Worm (Caenorhabditis elegans): ENCODE measurements around the gene pstk-1.

ce11 chrIII:12466310-12466709, at the start of gene pstk-1:
- TF ChIP-seq W03F9.2 (tag; optimal IDR thresholded peaks at IDR 0.05) (no peak), dao-5 (tag; optimal IDR thresholded peaks at IDR 0.05) (no peak), him-1 (tag; optimal IDR thresholded peaks at IDR 0.05) (no peak)

Data from whole organism, L4/young adult.